Worm (Caenorhabditis elegans) whole organism, midembryonic: ENCODE measurements around the gene F45E1.2.

Source experiments
- T22C8.4 ChIP-seq: fragments of 200-800 bp; sonication (Bioruptor generic); IDR thresholded peaks from 2 replicates; pipeline ENCODE4 v1.3.6; 2022; ENCODE audit warnings: missing genetic modification characterization, missing compliant biosample characterization
- cog-1 ChIP-seq: sonication (generic microtip); optimal IDR thresholded peaks from 2 replicates; lab custom pipeline; 2016; ENCODE audit warnings: missing genetic modification characterization, missing compliant biosample characterization
- flt-1 ChIP-seq: fragments of 200-800 bp; sonication (Bioruptor generic); IDR thresholded peaks from 2 replicates; pipeline ENCODE4 v1.3.6; 2022; ENCODE audit warnings: missing genetic modification characterization, missing compliant biosample characterization
- klf-2 ChIP-seq: fragments of 200-800 bp; sonication (Bioruptor generic); conservative IDR thresholded peaks from 2 replicates; pipeline ENCODE4 v1.3.6; 2022; ENCODE audit warnings: missing genetic modification reagents, missing genetic modification characterization, missing compliant biosample characterization
- med-1 ChIP-seq: sonication (generic microtip); optimal IDR thresholded peaks from 2 replicates; lab custom pipeline; 2017; ENCODE audit warnings: missing genetic modification characterization, mild to moderate bottlenecking, missing compliant biosample characterization, antibody characterized with exemption, missing genetic modification reagents; ENCODE audit not compliant: insufficient read depth
- ref-1 ChIP-seq: fragments of 200-800 bp; sonication (Bioruptor generic); conservative IDR thresholded peaks from 2 replicates; pipeline ENCODE4 v1.3.6; 2022; ENCODE audit warnings: missing genetic modification reagents, missing genetic modification characterization, missing compliant biosample characterization
- tab-1 ChIP-seq: fragments of 200-800 bp; sonication (Bioruptor generic); IDR thresholded peaks from 2 replicates; pipeline ENCODE4 v1.3.6; 2022; ENCODE audit warnings: missing genetic modification characterization, missing compliant biosample characterization
- ztf-23 ChIP-seq: fragments of 200-800 bp; sonication (Bioruptor generic); IDR thresholded peaks from 2 replicates; pipeline ENCODE4 v1.3.6; 2022; ENCODE audit warnings: missing genetic modification reagents, missing genetic modification characterization, missing compliant biosample characterization
- ztf-29 ChIP-seq: fragments of 200-800 bp; sonication (Bioruptor generic); IDR thresholded peaks from 2 replicates; pipeline ENCODE4 v1.3.6; 2022; ENCODE audit warnings: missing genetic modification reagents, missing genetic modification characterization, missing compliant biosample characterization

- TF ChIP-seq T22C8.4 (GFP tag; lab: Robert Waterston, UW) = no peak
- no peak for TF ChIP-seq tab-1 (GFP tag; lab: Robert Waterston, UW)
- no peak for TF ChIP-seq cog-1 (tag; lab: Kevin White, UChicago)
- no peak for TF ChIP-seq klf-2 (GFP tag; lab: Robert Waterston, UW)
- no peak for TF ChIP-seq med-1 (GFP tag; lab: Kevin White, UChicago)
- TF ChIP-seq ztf-29 (GFP tag; lab: Robert Waterston, UW) = no peak
- TF ChIP-seq flt-1 = no peak
- no peak for TF ChIP-seq ref-1 (GFP tag; lab: Robert Waterston, UW)
- no peak for TF ChIP-seq ztf-23 (GFP tag; lab: Robert Waterston, UW)
These were observed 41.9 kb upstream of the F45E1.2 start, which contains the start of gene sem-5 for ce11 chrX:7961623-7962022.
